Worm (Caenorhabditis elegans) whole organism, L1 larva: Measurements from ENCODE around the gene acl-5.

ENCODE experiments used
- C04F5.9 ChIP-seq: sonication (generic microtip); optimal IDR thresholded peaks from 2 replicates; lab custom pipeline; 2016; ENCODE audit warnings: missing genetic modification characterization, missing compliant biosample characterization
- C16A3.4 ChIP-seq: fragments of 150-350 bp; optimal IDR thresholded peaks from 2 replicates; lab custom pipeline; 2014; ENCODE audit warnings: missing biosample characterization, missing genetic modification characterization
- Y116A8C.19 ChIP-seq: sonication (generic microtip); optimal IDR thresholded peaks from 2 replicates; lab custom pipeline; 2016; ENCODE audit warnings: missing compliant biosample characterization, missing genetic modification characterization, borderline replicate concordance
- aha-1 ChIP-seq: fragments of 150-350 bp; optimal IDR thresholded peaks from 2 replicates; lab custom pipeline; 2014; ENCODE audit warnings: missing biosample characterization, missing genetic modification characterization
- blmp-1 ChIP-seq: fragments of 150-350 bp; optimal IDR thresholded peaks from 2 replicates; lab custom pipeline; 2014; ENCODE audit warnings: missing biosample characterization, missing genetic modification characterization
- ceh-82 ChIP-seq, 3 experiments: fragments of 150-350 bp in 1 of 3; sonication (generic microtip) in 2 of 3; optimal IDR thresholded peaks; 2 replicates each; lab custom pipeline; 2014 to 2017; ENCODE audit warnings: missing biosample characterization in 3 of 3, missing genetic modification characterization in 3 of 3
- ceh-88 ChIP-seq: fragments of 200-800 bp; sonication (Bioruptor generic); IDR thresholded peaks from 2 replicates; pipeline ENCODE4 v1.3.6; 2022; ENCODE audit warnings: missing genetic modification characterization, missing compliant biosample characterization
- ceh-90 ChIP-seq: sonication (generic microtip); optimal IDR thresholded peaks from 2 replicates; lab custom pipeline; 2016; ENCODE audit warnings: missing genetic modification characterization, missing compliant biosample characterization
- ces-1 ChIP-seq: fragments of 150-350 bp; optimal IDR thresholded peaks from 2 replicates; lab custom pipeline; 2014; ENCODE audit warnings: missing biosample characterization, missing genetic modification reagents, missing genetic modification characterization
- dsc-1 ChIP-seq: sonication (generic microtip); optimal IDR thresholded peaks from 2 replicates; lab custom pipeline; 2016; ENCODE audit warnings: mild to moderate bottlenecking, missing genetic modification characterization, missing compliant biosample characterization
- efl-1 ChIP-seq, 4 experiments: fragments of 150-350 bp; optimal IDR thresholded peaks in 3 of 4; peaks in 1 of 4; 1 replicate in 1 of 4; 2 replicates in 3 of 4; lab custom pipeline; 2014; ENCODE audit warnings: missing biosample characterization in 2 of 4, missing genetic modification characterization in 2 of 4, missing genetic modification reagents in 2 of 4
- fkh-8 ChIP-seq: sonication (generic microtip); optimal IDR thresholded peaks from 2 replicates; lab custom pipeline; 2016; ENCODE audit warnings: mild to moderate bottlenecking, missing genetic modification characterization, missing compliant biosample characterization
- grh-1 ChIP-seq: fragments of 200-800 bp; sonication (Bioruptor generic); IDR thresholded peaks from 2 replicates; pipeline ENCODE4 v1.3.6; 2022; ENCODE audit warnings: missing genetic modification reagents, missing genetic modification characterization, missing compliant biosample characterization
- hlh-17 ChIP-seq: fragments of 200-800 bp; sonication (Bioruptor generic); optimal IDR thresholded peaks from 2 replicates; lab custom pipeline; 2018; ENCODE audit warnings: missing genetic modification characterization, mild to moderate bottlenecking, missing compliant biosample characterization, moderate library complexity, borderline replicate concordance
- hlh-4 ChIP-seq: sonication (generic microtip); optimal IDR thresholded peaks from 2 replicates; lab custom pipeline; 2016; ENCODE audit warnings: mild to moderate bottlenecking, missing genetic modification characterization, missing compliant biosample characterization
- hpl-2 ChIP-seq: fragments of 150-350 bp; optimal IDR thresholded peaks from 2 replicates; lab custom pipeline; 2014; ENCODE audit warnings: missing biosample characterization, missing genetic modification reagents, missing genetic modification characterization
- irx-1 ChIP-seq: sonication (generic microtip); optimal IDR thresholded peaks from 2 replicates; lab custom pipeline; 2016; ENCODE audit warnings: missing genetic modification characterization, missing compliant biosample characterization
- lin-14 ChIP-seq: fragments of 200-800 bp; sonication (Bioruptor generic); optimal IDR thresholded peaks from 2 replicates; lab custom pipeline; 2018; ENCODE audit warnings: mild to moderate bottlenecking, missing genetic modification characterization, moderate library complexity, missing compliant biosample characterization
- lin-15B ChIP-seq: fragments of 150-350 bp; sonication (generic microtip); optimal IDR thresholded peaks from 3 replicates; lab custom pipeline; 2014; ENCODE audit warnings: missing biosample characterization, missing genetic modification characterization
- lin-35 ChIP-seq, 2 experiments: fragments of 150-350 bp; optimal IDR thresholded peaks; 2 replicates each; lab custom pipeline; 2014; ENCODE audit warnings: missing biosample characterization in 2 of 2, missing genetic modification characterization in 2 of 2, missing genetic modification reagents in 2 of 2
- lsy-2 ChIP-seq, 2 experiments: fragments of 150-350 bp; optimal IDR thresholded peaks; 2 replicates each; lab custom pipeline; 2014; ENCODE audit warnings: missing biosample characterization in 2 of 2, missing genetic modification characterization in 2 of 2
- mdl-1 ChIP-seq, 2 experiments: fragments of 150-350 bp; optimal IDR thresholded peaks; 2 replicates each; lab custom pipeline; 2014 to 2017; ENCODE audit warnings: missing biosample characterization in 2 of 2, missing genetic modification characterization in 2 of 2, inconsistent platforms in 1 of 2
- mep-1 ChIP-seq: fragments of 150-350 bp; optimal IDR thresholded peaks from 2 replicates; lab custom pipeline; 2014; ENCODE audit warnings: missing biosample characterization, missing genetic modification characterization
- nhr-11 ChIP-seq: fragments of 150-350 bp; optimal IDR thresholded peaks from 2 replicates; lab custom pipeline; 2014; ENCODE audit warnings: missing biosample characterization, missing genetic modification characterization
- nhr-12 ChIP-seq: sonication (generic microtip); optimal IDR thresholded peaks from 2 replicates; lab custom pipeline; 2017; ENCODE audit warnings: missing biosample characterization, missing genetic modification characterization
- nhr-19 ChIP-seq: fragments of 200-800 bp; sonication (Bioruptor generic); conservative IDR thresholded peaks from 2 replicates; pipeline ENCODE4 v1.3.6; 2022; ENCODE audit warnings: missing genetic modification characterization, missing compliant biosample characterization
- nhr-20 ChIP-seq: sonication (generic microtip); optimal IDR thresholded peaks from 2 replicates; lab custom pipeline; 2016; ENCODE audit warnings: mild to moderate bottlenecking, missing genetic modification characterization, missing compliant biosample characterization
- nhr-47 ChIP-seq: sonication (generic microtip); optimal IDR thresholded peaks from 2 replicates; lab custom pipeline; 2016; ENCODE audit warnings: mild to moderate bottlenecking, missing genetic modification characterization, moderate library complexity, missing compliant biosample characterization
- nhr-71 ChIP-seq: sonication (generic microtip); optimal IDR thresholded peaks from 2 replicates; lab custom pipeline; 2016; ENCODE audit warnings: mild to moderate bottlenecking, missing genetic modification characterization, moderate library complexity, missing compliant biosample characterization
- nhr-77 ChIP-seq: fragments of 150-350 bp; optimal IDR thresholded peaks from 2 replicates; lab custom pipeline; 2014; ENCODE audit warnings: missing biosample characterization, missing genetic modification characterization
- nhr-85 ChIP-seq: sonication (generic microtip); peaks from one replicate; lab custom pipeline; 2016; ENCODE audit warnings: missing genetic modification characterization, inconsistent platforms, missing compliant biosample characterization
- pag-3 ChIP-seq: sonication (generic microtip); optimal IDR thresholded peaks from 2 replicates; lab custom pipeline; 2017; ENCODE audit warnings: missing genetic modification characterization, mild to moderate bottlenecking, missing compliant biosample characterization, antibody characterized with exemption, borderline replicate concordance; ENCODE audit not compliant: insufficient read depth
- rnt-1 ChIP-seq: sonication (generic microtip); optimal IDR thresholded peaks from 2 replicates; lab custom pipeline; 2016; ENCODE audit warnings: mild to moderate bottlenecking, missing genetic modification characterization, moderate library complexity, missing compliant biosample characterization
- snu-23 ChIP-seq: sonication (generic microtip); optimal IDR thresholded peaks from 2 replicates; lab custom pipeline; 2016; ENCODE audit warnings: missing genetic modification characterization, missing compliant biosample characterization
- sox-4 ChIP-seq: sonication (generic microtip); optimal IDR thresholded peaks from 2 replicates; lab custom pipeline; 2016; ENCODE audit warnings: missing genetic modification characterization, missing compliant biosample characterization
- sup-37 ChIP-seq: fragments of 200-800 bp; sonication (Bioruptor generic); optimal IDR thresholded peaks from 2 replicates; lab custom pipeline; 2018; ENCODE audit warnings: mild to moderate bottlenecking, missing genetic modification characterization, missing compliant biosample characterization
- swsn-7 ChIP-seq: sonication (generic microtip); optimal IDR thresholded peaks from 2 replicates; lab custom pipeline; 2016; ENCODE audit warnings: missing genetic modification characterization, missing compliant biosample characterization
- tbx-2 ChIP-seq: sonication (generic microtip); optimal IDR thresholded peaks from 2 replicates; lab custom pipeline; 2016; ENCODE audit warnings: missing genetic modification characterization, missing compliant biosample characterization
- unc-30 ChIP-seq: sonication (generic microtip); optimal IDR thresholded peaks from 2 replicates; lab custom pipeline; 2017; ENCODE audit warnings: missing biosample characterization, missing genetic modification characterization
- unc-86 ChIP-seq: sonication (generic microtip); optimal IDR thresholded peaks from 2 replicates; lab custom pipeline; 2016; ENCODE audit warnings: missing genetic modification characterization, missing compliant biosample characterization
- xbp-1 ChIP-seq: sonication (generic microtip); optimal IDR thresholded peaks from 2 replicates; lab custom pipeline; 2016; ENCODE audit warnings: missing genetic modification characterization, missing compliant biosample characterization
- zag-1 ChIP-seq: fragments of 150-350 bp; optimal IDR thresholded peaks from 2 replicates; lab custom pipeline; 2014; ENCODE audit warnings: missing biosample characterization, missing genetic modification characterization
- zip-4 ChIP-seq: fragments of 200-800 bp; sonication (Bioruptor generic); optimal IDR thresholded peaks from 2 replicates; lab custom pipeline; 2018; ENCODE audit warnings: mild to moderate bottlenecking, missing genetic modification characterization, moderate library complexity, missing compliant biosample characterization
- ztf-11 ChIP-seq, 2 experiments: sonication (generic microtip); optimal IDR thresholded peaks; 2 replicates each; lab custom pipeline; 2016 to 2017; ENCODE audit warnings: missing genetic modification characterization in 2 of 2, missing biosample characterization in 1 of 2, missing compliant biosample characterization in 1 of 2

Gene acl-5

ce11 chrX:10373581-10373980 is 46.3 kb upstream of the acl-5 start:
- TF ChIP-seq efl-1 (optimal IDR thresholded peaks at IDR 0.05; lab: Kevin White, UChicago) (no peak), efl-1 (GFP tag; optimal IDR thresholded peaks at IDR 0.05 in 1 of 2; lab: Kevin White, UChicago) (peak in 1 of 2 experiments; percentile 85), unc-30 (no peak), ceh-90 (no peak), hlh-17 (GFP tag; lab: Kevin White, UChicago) (no peak), nhr-12 (tag; lab: Kevin White, UChicago) (no peak), nhr-77 (no peak)

DNA sequence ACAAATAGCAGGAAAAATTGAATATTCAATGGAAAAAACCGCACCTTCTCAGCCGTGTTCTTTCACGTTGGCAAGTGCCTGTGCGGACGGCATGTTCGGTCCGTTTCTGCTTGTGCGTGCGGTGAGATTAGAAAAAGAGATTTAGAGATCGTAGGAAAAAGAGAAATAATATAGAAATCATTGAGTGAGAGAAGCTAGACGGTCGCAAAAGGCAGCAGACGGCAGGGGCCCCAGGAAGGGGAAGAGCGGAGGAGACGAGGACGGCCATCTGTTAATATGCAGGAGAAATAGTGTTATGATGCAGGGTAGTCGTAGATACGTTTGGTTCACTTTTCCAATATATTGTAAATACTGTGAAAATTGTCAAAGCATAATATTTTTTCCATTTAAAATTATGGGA is 45.3 kb upstream of the acl-5 start, which contains the start of gene Y49A10A.2:
Gene Y49A10A.2, minus strand, starts transcription at position 109 of the 400 bp plus-strand sequence.
- TF ChIP-seq lin-15B (tag; lab: Kevin White, UChicago) (no peak), mdl-1 (tag; optimal IDR thresholded peaks at IDR 0.05; lab: Kevin White, UChicago) (peak in 1 of 2 experiments; percentile 13), C16A3.4 (tag; lab: Kevin White, UChicago) (no peak), fkh-8 (tag; lab: Kevin White, UChicago) (peak; percentile 18), aha-1 (no peak), lin-14 (peak; percentile 80), unc-86 (tag; lab: Kevin White, UChicago) (peak; percentile 36), mep-1 (tag; lab: Kevin White, UChicago) (peak; percentile 31), ceh-88 (GFP tag; lab: Robert Waterston, UW) (no peak), nhr-19 (0 out of 2 replicates have a peak, but pooled peaks have one; percentile 17), blmp-1 (tag; lab: Kevin White, UChicago) (peak; percentile 14), efl-1 (optimal IDR thresholded peaks at IDR 0.05; lab: Kevin White, UChicago) (peak; percentile 13 to 48), efl-1 (GFP tag; optimal IDR thresholded peaks at IDR 0.05 in 1 of 2; lab: Kevin White, UChicago) (no peak), nhr-20 (tag; lab: Kevin White, UChicago) (peak; percentile 40), nhr-85 (tag; lab: Kevin White, UChicago) (peak; percentile 57), ceh-82 (tag; optimal IDR thresholded peaks at IDR 0.05; lab: Kevin White, UChicago) (peak in 2 of 3 experiments; percentile 2 to 16), nhr-11 (tag; lab: Kevin White, UChicago) (no peak), sox-4 (no peak), dsc-1 (tag; lab: Kevin White, UChicago) (peak; percentile 39), nhr-71 (tag; lab: Kevin White, UChicago) (peak; percentile 55), nhr-47 (tag; lab: Kevin White, UChicago) (peak; percentile 41), lsy-2 (tag; optimal IDR thresholded peaks at IDR 0.05; lab: Kevin White, UChicago) (peak in 1 of 2 experiments; percentile 40), swsn-7 (tag; lab: Kevin White, UChicago) (peak; percentile 58), rnt-1 (tag; lab: Kevin White, UChicago) (peak; percentile 61), xbp-1 (tag; lab: Kevin White, UChicago) (peak; percentile 23), snu-23 (peak; percentile 52), tbx-2 (tag; lab: Kevin White, UChicago) (peak; percentile 29), pag-3 (peak; percentile 44), lin-35 (GFP tag; optimal IDR thresholded peaks at IDR 0.05; lab: Kevin White, UChicago) (peak in 1 of 2 experiments; percentile 5)

DNA sequence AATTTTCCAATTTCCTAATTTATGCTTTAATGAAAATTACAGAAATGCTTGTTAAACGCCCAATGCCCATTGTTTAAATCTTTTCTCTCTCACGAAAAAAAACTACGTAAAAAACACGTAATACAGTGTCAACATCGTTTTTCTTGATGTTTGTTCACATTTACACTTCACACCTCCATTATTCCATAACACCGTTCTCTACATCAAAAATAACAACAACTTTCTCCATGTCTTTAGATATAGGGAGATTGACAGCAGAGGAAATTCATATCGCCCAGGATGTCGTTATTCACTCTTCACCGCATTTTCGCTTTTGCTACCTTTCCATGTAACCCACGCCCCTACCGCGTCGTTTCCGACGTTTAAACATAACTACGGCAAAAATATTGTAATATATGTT is 30.8 kb upstream of the acl-5 start, which contains the start of gene efhc-1:
Gene efhc-1, plus strand, starts transcription at position 301 of the 400 bp plus-strand sequence.
- TF ChIP-seq unc-86 (tag; lab: Kevin White, UChicago): no peak
- no peak for TF ChIP-seq ces-1 (GFP tag; lab: Kevin White, UChicago)
- TF ChIP-seq unc-30: no peak
- TF ChIP-seq blmp-1 (tag; lab: Kevin White, UChicago): peak; percentile 16
- TF ChIP-seq dsc-1 (tag; lab: Kevin White, UChicago): no peak
- TF ChIP-seq aha-1: no peak
- TF ChIP-seq nhr-71 (tag; lab: Kevin White, UChicago): no peak
- TF ChIP-seq nhr-20 (tag; lab: Kevin White, UChicago): no peak
- TF ChIP-seq zag-1: no peak

ce11 chrX:10355650-10356049 is 28.4 kb upstream of the acl-5 start, which contains the start of gene R07E3.7:
Gene R07E3.7, minus strand, starts transcription at chrX:10355750.
- TF ChIP-seq sup-37 (GFP tag; lab: Kevin White, UChicago): no peak
- no peak for TF ChIP-seq sox-4
- TF ChIP-seq hpl-2 (GFP tag; lab: Kevin White, UChicago): no peak
- TF ChIP-seq irx-1 (tag; lab: Kevin White, UChicago): no peak
- no peak for TF ChIP-seq grh-1 (GFP tag; lab: Robert Waterston, UW)
- no peak for TF ChIP-seq zip-4 (GFP tag; lab: Kevin White, UChicago)
- TF ChIP-seq hlh-4 (tag; lab: Kevin White, UChicago): no peak
- no peak for TF ChIP-seq Y116A8C.19 (tag; lab: Kevin White, UChicago)
- no peak for TF ChIP-seq C04F5.9 (tag; lab: Kevin White, UChicago)
- no peak for TF ChIP-seq ztf-11 (tag; optimal IDR thresholded peaks at IDR 0.05; lab: Kevin White, UChicago)
- TF ChIP-seq rnt-1 (tag; lab: Kevin White, UChicago): no peak
